Worm (Caenorhabditis elegans) whole organism, L1 larva: ENCODE data around the gene C39D10.7.

Experiments
- F16B12.6 ChIP-seq: fragments of 150-350 bp; optimal IDR thresholded peaks from 2 replicates; lab custom pipeline; 2014; ENCODE audit warnings: missing biosample characterization, missing genetic modification characterization
- elt-2 ChIP-seq: sonication (generic microtip); optimal IDR thresholded peaks from 2 replicates; lab custom pipeline; 2016; ENCODE audit warnings: missing genetic modification characterization, mild to moderate bottlenecking, inconsistent platforms, missing compliant biosample characterization, missing genetic modification reagents
- hpl-2 ChIP-seq: fragments of 150-350 bp; optimal IDR thresholded peaks from 2 replicates; lab custom pipeline; 2014; ENCODE audit warnings: missing biosample characterization, missing genetic modification reagents, missing genetic modification characterization
- nhr-28 ChIP-seq: fragments of 150-350 bp; optimal IDR thresholded peaks from 2 replicates; lab custom pipeline; 2014; ENCODE audit warnings: missing biosample characterization, missing genetic modification characterization
- nhr-76 ChIP-seq: sonication (generic microtip); optimal IDR thresholded peaks from 2 replicates; lab custom pipeline; 2017; ENCODE audit warnings: missing biosample characterization, missing genetic modification characterization
- pag-3 ChIP-seq: sonication (generic microtip); optimal IDR thresholded peaks from 2 replicates; lab custom pipeline; 2017; ENCODE audit warnings: missing genetic modification characterization, mild to moderate bottlenecking, missing compliant biosample characterization, antibody characterized with exemption, borderline replicate concordance; ENCODE audit not compliant: insufficient read depth
- skn-1 ChIP-seq: fragments of 150-350 bp; optimal IDR thresholded peaks from 2 replicates; lab custom pipeline; 2014; ENCODE audit warnings: missing biosample characterization, missing genetic modification characterization
- tlp-1 ChIP-seq: fragments of 150-350 bp; optimal IDR thresholded peaks from 2 replicates; lab custom pipeline; 2014; ENCODE audit warnings: missing biosample characterization, missing genetic modification characterization
- vab-15 ChIP-seq: sonication (generic microtip); optimal IDR thresholded peaks from 2 replicates; lab custom pipeline; 2017; ENCODE audit warnings: missing genotype, mild to moderate bottlenecking, missing genetic modification characterization, missing compliant biosample characterization

DNA sequence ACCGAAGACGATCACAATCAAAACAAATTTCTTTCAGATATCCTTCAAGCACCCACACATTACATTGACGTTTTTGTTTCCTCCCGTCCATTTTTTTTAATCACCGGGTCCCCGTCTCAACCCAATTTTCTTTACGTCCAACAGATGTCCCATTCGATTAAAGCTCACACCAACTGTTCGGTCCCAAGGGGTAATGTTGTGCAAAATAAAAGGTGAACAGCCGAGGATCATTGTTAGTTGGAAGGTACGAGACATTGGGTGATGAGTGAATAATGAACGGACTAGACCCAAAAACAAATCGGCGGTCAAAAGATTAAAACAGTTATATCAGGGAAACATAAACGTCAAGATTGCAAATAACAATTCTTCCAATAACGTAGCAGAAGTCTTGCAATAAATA is 31.7 kb upstream of the C39D10.7 start:
- TF ChIP-seq skn-1 (tag; lab: Kevin White, UChicago) (no peak), tlp-1 (no peak), F16B12.6 (tag; lab: Kevin White, UChicago) (no peak), vab-15 (tag; lab: Kevin White, UChicago) (no peak), nhr-28 (no peak), nhr-76 (tag; lab: Kevin White, UChicago) (no peak), elt-2 (tag; lab: Kevin White, UChicago) (no peak), pag-3 (tag; lab: Kevin White, UChicago) (no peak), hpl-2 (GFP tag; lab: Kevin White, UChicago) (no peak)
